Worm (Caenorhabditis elegans) whole organism, L3 larva: ENCODE measurements around the gene fbxb-90.

Source experiments
- R02D3.7 ChIP-seq: fragments of 150-350 bp; optimal IDR thresholded peaks from 2 replicates; lab custom pipeline; 2014; ENCODE audit warnings: missing biosample characterization, missing genetic modification characterization
- ZK546.5 ChIP-seq: sonication (generic microtip); optimal IDR thresholded peaks from 2 replicates; lab custom pipeline; 2017; ENCODE audit warnings: missing biosample characterization, missing genetic modification characterization
- aly-2 ChIP-seq: fragments of 150-350 bp; optimal IDR thresholded peaks from 2 replicates; lab custom pipeline; 2014; ENCODE audit warnings: missing biosample characterization, missing genetic modification characterization
- ama-1 ChIP-seq: fragments of 150-350 bp; optimal IDR thresholded peaks from 2 replicates; lab custom pipeline; 2018
- ceh-16 ChIP-seq: sonication (generic microtip); optimal IDR thresholded peaks from 2 replicates; lab custom pipeline; 2017; ENCODE audit warnings: missing biosample characterization, missing genetic modification characterization
- ceh-28 ChIP-seq: fragments of 150-350 bp; optimal IDR thresholded peaks from 2 replicates; lab custom pipeline; 2014; ENCODE audit warnings: missing biosample characterization, missing genetic modification reagents, missing genetic modification characterization
- ceh-9 ChIP-seq: sonication (generic microtip); optimal IDR thresholded peaks from 2 replicates; lab custom pipeline; 2018; ENCODE audit warnings: missing biosample characterization, missing genetic modification characterization
- egl-27 ChIP-seq: sonication (generic microtip); optimal IDR thresholded peaks from 4 replicates; lab custom pipeline; 2017; ENCODE audit warnings: missing biosample characterization, missing genetic modification reagents, missing genetic modification characterization
- elt-2 ChIP-seq: sonication (generic microtip); optimal IDR thresholded peaks from 2 replicates; lab custom pipeline; 2016; ENCODE audit warnings: missing genetic modification reagents, mild to moderate bottlenecking, missing genetic modification characterization, missing compliant biosample characterization
- elt-3 ChIP-seq, 3 experiments: fragments of 150-350 bp in 1 of 3; sonication (generic microtip) in 2 of 3; optimal IDR thresholded peaks; 2 replicates in 2 of 3; 4 replicates in 1 of 3; lab custom pipeline; 2014 to 2017; ENCODE audit warnings: missing biosample characterization in 3 of 3, missing genetic modification characterization in 3 of 3
- hmg-11 ChIP-seq: sonication (generic microtip); optimal IDR thresholded peaks from 2 replicates; lab custom pipeline; 2016; ENCODE audit warnings: missing genetic modification characterization, missing compliant biosample characterization
- jun-1 ChIP-seq: fragments of 150-350 bp; optimal IDR thresholded peaks from 2 replicates; lab custom pipeline; 2014; ENCODE audit warnings: missing biosample characterization, missing genetic modification reagents, missing genetic modification characterization
- lin-15B ChIP-seq: fragments of 150-350 bp; optimal IDR thresholded peaks from 2 replicates; lab custom pipeline; 2014; ENCODE audit warnings: missing biosample characterization, missing genetic modification characterization
- lin-39 ChIP-seq: fragments of 150-350 bp; optimal IDR thresholded peaks from 2 replicates; lab custom pipeline; 2018; ENCODE audit warnings: missing biosample characterization, missing genetic modification reagents, missing genetic modification characterization
- mdl-1 ChIP-seq: fragments of 150-350 bp; optimal IDR thresholded peaks from 2 replicates; lab custom pipeline; 2014; ENCODE audit warnings: missing biosample characterization, missing genetic modification characterization
- mml-1 ChIP-seq: fragments of 150-350 bp; sonication (generic microtip); optimal IDR thresholded peaks from 3 replicates; lab custom pipeline; 2014; ENCODE audit warnings: missing biosample characterization, missing genetic modification characterization
- nfya-1 ChIP-seq: sonication (generic microtip); optimal IDR thresholded peaks from 2 replicates; lab custom pipeline; 2017; ENCODE audit warnings: missing genetic modification characterization, mild to moderate bottlenecking, missing compliant biosample characterization, antibody characterized with exemption, moderate library complexity; ENCODE audit not compliant: insufficient read depth
- nhr-11 ChIP-seq: fragments of 150-350 bp; optimal IDR thresholded peaks from 2 replicates; lab custom pipeline; 2014; ENCODE audit warnings: missing biosample characterization, missing genetic modification characterization
- nhr-12 ChIP-seq: fragments of 150-350 bp; optimal IDR thresholded peaks from 2 replicates; lab custom pipeline; 2014; ENCODE audit warnings: missing biosample characterization, missing genetic modification characterization
- nhr-237 ChIP-seq: fragments of 150-350 bp; optimal IDR thresholded peaks from 2 replicates; lab custom pipeline; 2014; ENCODE audit warnings: missing biosample characterization, missing genetic modification characterization
- nhr-25 ChIP-seq: sonication (generic microtip); optimal IDR thresholded peaks from 2 replicates; lab custom pipeline; 2017; ENCODE audit warnings: missing biosample characterization, missing genetic modification characterization
- nhr-67 ChIP-seq: fragments of 150-350 bp; optimal IDR thresholded peaks from 2 replicates; lab custom pipeline; 2014; ENCODE audit warnings: missing biosample characterization, missing genetic modification characterization
- nhr-76 ChIP-seq: fragments of 150-350 bp; sonication (generic microtip); optimal IDR thresholded peaks from 5 replicates; lab custom pipeline; 2014; ENCODE audit warnings: missing biosample characterization, missing genetic modification characterization
- nhr-77 ChIP-seq: fragments of 150-350 bp; optimal IDR thresholded peaks from 2 replicates; lab custom pipeline; 2014; ENCODE audit warnings: missing biosample characterization, missing genetic modification characterization
- pha-4 ChIP-seq: fragments of 150-350 bp; optimal IDR thresholded peaks from 2 replicates; lab custom pipeline; 2014; ENCODE audit warnings: missing biosample characterization, missing genetic modification reagents, missing genetic modification characterization
- pqm-1 ChIP-seq: fragments of 150-350 bp; optimal IDR thresholded peaks from 2 replicates; lab custom pipeline; 2017; ENCODE audit warnings: missing biosample characterization, missing genetic modification characterization, inconsistent platforms
- sea-2 ChIP-seq: fragments of 150-350 bp; sonication (generic microtip); optimal IDR thresholded peaks from 4 replicates; lab custom pipeline; 2014; ENCODE audit warnings: missing biosample characterization, missing genetic modification reagents, missing genetic modification characterization
- skn-1 ChIP-seq: fragments of 150-350 bp; optimal IDR thresholded peaks from 2 replicates; lab custom pipeline; 2014; ENCODE audit warnings: missing biosample characterization, missing genetic modification characterization
- tbx-2 ChIP-seq: sonication (generic microtip); optimal IDR thresholded peaks from 2 replicates; lab custom pipeline; 2016; ENCODE audit warnings: mild to moderate bottlenecking, missing genetic modification characterization, missing compliant biosample characterization
- unc-39 ChIP-seq: sonication (generic microtip); optimal IDR thresholded peaks from 4 replicates; lab custom pipeline; 2017; ENCODE audit warnings: missing biosample characterization, missing genetic modification characterization
- unc-62 ChIP-seq: fragments of 150-350 bp; sonication (generic microtip); optimal IDR thresholded peaks from 4 replicates; lab custom pipeline; 2014; ENCODE audit warnings: missing biosample characterization, missing genetic modification reagents, missing genetic modification characterization
- zag-1 ChIP-seq: fragments of 150-350 bp; optimal IDR thresholded peaks from 2 replicates; lab custom pipeline; 2014; ENCODE audit warnings: missing biosample characterization, missing genetic modification characterization
- ztf-11 ChIP-seq: fragments of 150-350 bp; optimal IDR thresholded peaks from 2 replicates; lab custom pipeline; 2014; ENCODE audit warnings: missing biosample characterization, missing genetic modification characterization
- ztf-4 ChIP-seq: fragments of 150-350 bp; optimal IDR thresholded peaks from 2 replicates; lab custom pipeline; 2014; ENCODE audit warnings: missing biosample characterization, missing genetic modification characterization

The fbxb-90 gene

ce11 chrII:3709255-3709654 is 39.4 kb downstream of the fbxb-90 start, which contains the start of gene srx-110:
TSS of gene srx-110 (plus strand) at chrII:3709555.
- TF ChIP-seq skn-1 (tag; lab: Kevin White, UChicago) (no peak), nhr-76 (tag; lab: Kevin White, UChicago) (no peak), tbx-2 (tag; lab: Kevin White, UChicago) (no peak), pha-4 (tag; lab: Kevin White, UChicago) (no peak), ztf-4 (tag; lab: Kevin White, UChicago) (no peak), nhr-12 (tag; lab: Kevin White, UChicago) (no peak), ceh-16 (no peak), sea-2 (GFP tag; lab: Kevin White, UChicago) (no peak), hmg-11 (tag; lab: Kevin White, UChicago) (no peak), jun-1 (tag; lab: Kevin White, UChicago) (no peak), nhr-67 (tag; lab: Kevin White, UChicago) (no peak), zag-1 (no peak), egl-27 (no peak)

ce11 chrII:3705320-3705719 is 43.3 kb downstream of the fbxb-90 start, which contains the start of gene srx-108:
TSS of gene srx-108 (plus strand) at chrII:3705620.
- TF ChIP-seq nhr-77 = no peak
- TF ChIP-seq nhr-67 (tag; lab: Kevin White, UChicago) = no peak
- TF ChIP-seq nhr-25 (tag; lab: Kevin White, UChicago) = no peak
- no peak for TF ChIP-seq nfya-1 (tag; lab: Kevin White, UChicago)
- TF ChIP-seq nhr-237 (tag; lab: Kevin White, UChicago) = no peak
- no peak for TF ChIP-seq ama-1 (lab: Kevin White, UChicago)
- TF ChIP-seq elt-3 (tag; optimal IDR thresholded peaks at IDR 0.05; lab: Kevin White, UChicago) = no peak
- no peak for TF ChIP-seq unc-62 (GFP tag; lab: Kevin White, UChicago)
- no peak for TF ChIP-seq pha-4 (tag; lab: Kevin White, UChicago)
- no peak for TF ChIP-seq ceh-28
- no peak for TF ChIP-seq nhr-12 (tag; lab: Kevin White, UChicago)
- no peak for TF ChIP-seq aly-2 (tag; lab: Kevin White, UChicago)
- no peak for TF ChIP-seq ZK546.5 (tag; lab: Kevin White, UChicago)
- TF ChIP-seq nhr-76 (tag; lab: Kevin White, UChicago) = no peak
- no peak for TF ChIP-seq lin-39 (tag; lab: Kevin White, UChicago)
- no peak for TF ChIP-seq mdl-1 (tag; lab: Kevin White, UChicago)
- TF ChIP-seq ceh-9 (tag; lab: Kevin White, UChicago) = no peak

- no peak for TF ChIP-seq skn-1 (tag; lab: Kevin White, UChicago)
- no peak for TF ChIP-seq nhr-11 (tag; lab: Kevin White, UChicago)
- no peak for TF ChIP-seq nfya-1 (tag; lab: Kevin White, UChicago)
- no peak for TF ChIP-seq ceh-16
- TF ChIP-seq sea-2 (GFP tag; lab: Kevin White, UChicago) = no peak
- no peak for TF ChIP-seq unc-39
- TF ChIP-seq ztf-11 (tag; lab: Kevin White, UChicago) = no peak
- no peak for TF ChIP-seq R02D3.7 (tag; lab: Kevin White, UChicago)
- no peak for TF ChIP-seq zag-1
- no peak for TF ChIP-seq nhr-237 (tag; lab: Kevin White, UChicago)
- no peak for TF ChIP-seq ceh-28
- no peak for TF ChIP-seq jun-1 (tag; lab: Kevin White, UChicago)
Measured at ce11 chrII:3701305-3701704, 47.3 kb downstream of the fbxb-90 start, which contains the start of gene srx-105. TSS of gene srx-105 (minus strand) at chrII:3701405.

ce11 chrII:3699591-3699990 is 49.0 kb downstream of the fbxb-90 start, which contains the start of gene srx-104:
TSS of gene srx-104 (minus strand) at chrII:3699691.
- TF ChIP-seq pqm-1 (no peak), mml-1 (tag; lab: Kevin White, UChicago) (no peak), mdl-1 (tag; lab: Kevin White, UChicago) (no peak), skn-1 (tag; lab: Kevin White, UChicago) (no peak), nhr-25 (tag; lab: Kevin White, UChicago) (no peak), zag-1 (no peak), ama-1 (lab: Kevin White, UChicago) (no peak), lin-15B (tag; lab: Kevin White, UChicago) (no peak), elt-2 (no peak), nhr-76 (tag; lab: Kevin White, UChicago) (no peak)
